Fruit fly (Drosophila melanogaster): ENCODE data around the gene srl.

DNA sequence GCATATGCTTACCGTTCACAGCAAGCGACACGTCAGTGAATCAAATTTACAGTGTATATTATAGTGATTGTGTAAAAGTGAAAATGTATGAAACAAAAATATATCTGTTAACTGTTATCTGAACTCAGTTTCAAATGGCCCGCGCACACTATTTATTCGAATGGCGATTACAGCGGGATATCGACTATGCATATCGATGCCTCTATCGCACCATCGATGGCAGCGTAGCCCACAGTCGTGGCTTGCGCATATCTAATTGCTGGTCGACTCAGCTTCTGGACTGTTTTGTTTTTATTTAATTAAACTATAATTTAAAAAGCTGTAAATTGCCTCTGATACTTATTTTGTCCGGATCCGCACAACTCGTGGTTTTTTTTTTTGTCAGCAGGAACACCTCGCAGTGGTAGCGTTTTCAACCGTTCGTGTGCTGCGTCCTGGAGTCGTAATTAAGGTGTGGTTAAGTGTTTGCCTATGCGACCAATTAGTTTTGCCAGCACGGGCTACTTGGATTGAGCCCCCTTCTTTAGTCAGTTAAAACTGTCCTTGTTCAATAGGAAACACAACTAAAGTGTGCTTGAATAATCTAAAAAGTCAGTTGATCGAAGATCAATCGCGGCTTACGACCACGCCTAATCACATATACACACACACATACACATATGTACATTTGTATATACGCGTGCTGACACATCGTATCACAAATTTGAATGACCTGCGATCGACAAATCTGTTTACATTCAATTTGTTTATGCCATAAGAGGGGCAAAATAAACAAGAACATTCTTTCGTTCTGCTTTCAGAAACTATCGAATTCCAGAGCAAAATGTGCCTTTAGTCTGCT is 47.8 kb downstream of the srl start, which contains the start of gene Cont:
- no peak for TF ChIP-seq h (optimal IDR thresholded peaks at IDR 0.05)
- no peak for TF ChIP-seq Myc (optimal IDR thresholded peaks at IDR 0.05)
- no peak for TF ChIP-seq insv (optimal IDR thresholded peaks at IDR 0.05)
- TF ChIP-seq Sin3A (optimal IDR thresholded peaks at IDR 0.05): no peak

Data from Kc167 (cell line).